6 worm cellular contexts compared by ENCODE assay signal in genomic region chrIII:6888999-6889824, ce11.
A peak's percentile ranks its signal among the peaks of the same experiment; 100 is the strongest.
TF ChIP-seq lines count a peak whose summit lies in the region.

brd-1 (minus strand) TSS chrIII:6889504.
K04C2.2 (plus strand) TSS chrIII:6889774.

TF ChIP-seq in whole organism, L1 larva, 84 proteins besides CTCF, POLR2A, EP300 and RAD21 (continues in another document):
- TF ChIP-seq unc-30 (tag; optimal IDR thresholded peaks at IDR 0.05; lab: Kevin White, UChicago) (no peak), skn-1 (tag; optimal IDR thresholded peaks at IDR 0.05; lab: Kevin White, UChicago) (peak; percentile 27), dpl-1 (GFP tag; optimal IDR thresholded peaks at IDR 0.05; lab: Kevin White, UChicago) (peak; percentile 53 to 83 (median 76)), nhr-47 (tag; optimal IDR thresholded peaks at IDR 0.05; lab: Kevin White, UChicago) (peak; percentile 8), lin-35 (GFP tag; optimal IDR thresholded peaks at IDR 0.05; lab: Kevin White, UChicago) (peak; percentile 57 to 87), ceh-90 (tag; optimal IDR thresholded peaks at IDR 0.05; lab: Kevin White, UChicago) (no peak), aha-1 (tag; optimal IDR thresholded peaks at IDR 0.05; lab: Kevin White, UChicago) (no peak), blmp-1 (tag; optimal IDR thresholded peaks at IDR 0.05; lab: Kevin White, UChicago) (peak; percentile 42), efl-1 (optimal IDR thresholded peaks at IDR 0.05; lab: Kevin White, UChicago) (peak in 1 of 2 experiments; percentile 74), efl-1 (GFP tag; optimal IDR thresholded peaks at IDR 0.05 in 1 of 2; lab: Kevin White, UChicago) (peak; percentile 80 to 97), swsn-7 (tag; optimal IDR thresholded peaks at IDR 0.05; lab: Kevin White, UChicago) (peak; percentile 6), F16B12.6 (tag; optimal IDR thresholded peaks at IDR 0.05; lab: Kevin White, UChicago) (peak; percentile 79), snu-23 (GFP tag; optimal IDR thresholded peaks at IDR 0.05; lab: Kevin White, UChicago) (peak; percentile 41), unc-130 (tag; optimal IDR thresholded peaks at IDR 0.05; lab: Kevin White, UChicago) (peak; percentile 1), nhr-20 (tag; optimal IDR thresholded peaks at IDR 0.05; lab: Kevin White, UChicago) (peak; percentile 11)

TF ChIP-seq in whole organism, L2 larva, 48 proteins besides CTCF, POLR2A, EP300 and RAD21:
- TF ChIP-seq nhr-23 (tag; optimal IDR thresholded peaks at IDR 0.05; lab: Kevin White, UChicago) (no peak), nhr-21 (tag; optimal IDR thresholded peaks at IDR 0.05; lab: Kevin White, UChicago) (no peak), ztf-4 (tag; optimal IDR thresholded peaks at IDR 0.05; lab: Kevin White, UChicago) (no peak), gmeb-1 (tag; optimal IDR thresholded peaks at IDR 0.05; lab: Kevin White, UChicago) (peak; percentile 55), F13H6.1 (tag; optimal IDR thresholded peaks at IDR 0.05; lab: Kevin White, UChicago) (no peak), nhr-237 (tag; optimal IDR thresholded peaks at IDR 0.05; lab: Kevin White, UChicago) (no peak), nhr-11 (tag; optimal IDR thresholded peaks at IDR 0.05; lab: Kevin White, UChicago) (no peak), zag-1 (tag; optimal IDR thresholded peaks at IDR 0.05; lab: Kevin White, UChicago) (no peak), lsy-2 (tag; optimal IDR thresholded peaks at IDR 0.05; lab: Kevin White, UChicago) (peak in 1 of 2 experiments; percentile 56), nhr-10 (tag; optimal IDR thresholded peaks at IDR 0.05; lab: Kevin White, UChicago) (no peak), unc-55 (GFP tag; optimal IDR thresholded peaks at IDR 0.05; lab: Kevin White, UChicago) (peak; percentile 30)

TF ChIP-seq in whole organism, L3 larva, 47 proteins besides CTCF, POLR2A, EP300 and RAD21:
- TF ChIP-seq nfya-1 (tag; optimal IDR thresholded peaks at IDR 0.05; lab: Kevin White, UChicago; ENCODE audit: insufficient read depth) (peak; percentile 18), lin-15B (tag; optimal IDR thresholded peaks at IDR 0.05; lab: Kevin White, UChicago) (no peak), hmg-11 (tag; optimal IDR thresholded peaks at IDR 0.05; lab: Kevin White, UChicago) (peak; percentile 21), nhr-23 (tag; optimal IDR thresholded peaks at IDR 0.05; lab: Kevin White, UChicago) (peak; percentile 11), pha-4 (tag; optimal IDR thresholded peaks at IDR 0.05; lab: Kevin White, UChicago) (peak; percentile 35), pqm-1 (tag; optimal IDR thresholded peaks at IDR 0.05; lab: Kevin White, UChicago) (no peak)

TF ChIP-seq in whole organism, L4 larva, 104 proteins besides CTCF, POLR2A, EP300 and RAD21 (continues in another document):
- TF ChIP-seq nhr-6 (tag; optimal IDR thresholded peaks at IDR 0.05; lab: Kevin White, UChicago) (no peak), F10B5.3 (tag; optimal IDR thresholded peaks at IDR 0.05; lab: Kevin White, UChicago) (no peak), ceh-28 (tag; optimal IDR thresholded peaks at IDR 0.05; lab: Kevin White, UChicago) (no peak), mxl-2 (GFP tag; conservative IDR thresholded peaks at IDR 0.05; lab: Robert Waterston, UW) (no peak), hlh-30 (tag; optimal IDR thresholded peaks at IDR 0.05; lab: Kevin White, UChicago; ENCODE audit: insufficient read depth) (no peak), aha-1 (tag; lab: Kevin White, UChicago) (peak; percentile 95), unc-39 (tag; optimal IDR thresholded peaks at IDR 0.05; lab: Kevin White, UChicago) (no peak), madf-5 (GFP tag; IDR thresholded peaks at IDR 0.05; lab: Robert Waterston, UW) (no peak), sdz-12 (GFP tag; optimal IDR thresholded peaks at IDR 0.05; lab: Kevin White, UChicago) (no peak), fos-1 (tag; optimal IDR thresholded peaks at IDR 0.05; lab: Kevin White, UChicago) (no peak), lsy-2 (tag; optimal IDR thresholded peaks at IDR 0.05; lab: Kevin White, UChicago) (peak in 1 of 2 experiments; percentile 28), F44E2.7 (GFP tag; IDR thresholded peaks at IDR 0.05; lab: Robert Waterston, UW) (no peak), F26F4.8 (GFP tag; conservative IDR thresholded peaks at IDR 0.05; lab: Robert Waterston, UW) (no peak), nhr-111 (GFP tag; optimal IDR thresholded peaks at IDR 0.05; lab: Kevin White, UChicago) (no peak), daf-16 (GFP tag; optimal IDR thresholded peaks at IDR 0.05; lab: Kevin White, UChicago) (no peak), daf-16 (tag; optimal IDR thresholded peaks at IDR 0.05; lab: Kevin White, UChicago) (no peak), nhr-25 (tag; optimal IDR thresholded peaks at IDR 0.05; lab: Kevin White, UChicago; ENCODE audit: borderline replicate concordance, insufficient read depth) (no peak), Y48G9A.11 (GFP tag; IDR thresholded peaks at IDR 0.05; lab: Robert Waterston, UW) (no peak), dpl-1 (GFP tag; optimal IDR thresholded peaks at IDR 0.05; lab: Kevin White, UChicago) (peak; percentile 68), ctbp-1 (GFP tag; IDR thresholded peaks at IDR 0.05; lab: Robert Waterston, UW) (no peak), mes-2 (tag; optimal IDR thresholded peaks at IDR 0.05; lab: Kevin White, UChicago; ENCODE audit: poor library complexity, severe bottlenecking) (peak; percentile 45)

TF ChIP-seq in whole organism, mixed stage, embryonic, 35 proteins besides CTCF, POLR2A, EP300 and RAD21:
- TF ChIP-seq nhr-12 (tag; optimal IDR thresholded peaks at IDR 0.05; lab: Kevin White, UChicago) (no peak), ces-1 (GFP tag; optimal IDR thresholded peaks at IDR 0.05; lab: Kevin White, UChicago) (peak; percentile 48)

TF ChIP-seq in whole organism, young adult, 124 proteins besides CTCF, POLR2A, EP300 and RAD21:
- TF ChIP-seq akir-1 (GFP tag; optimal IDR thresholded peaks at IDR 0.05; lab: Kevin White, UChicago), result no peak
- no peak for TF ChIP-seq sea-2 (GFP tag; IDR thresholded peaks at IDR 0.05; lab: Robert Waterston, UW)
- TF ChIP-seq hmg-20 (GFP tag; IDR thresholded peaks at IDR 0.05; lab: Robert Waterston, UW), result no peak
- TF ChIP-seq lin-26 (GFP tag; IDR thresholded peaks at IDR 0.05; lab: Robert Waterston, UW), result 0 out of 2 replicates have a peak, but pooled peaks have one; percentile 27
- no peak for TF ChIP-seq madf-10 (tag; optimal IDR thresholded peaks at IDR 0.05; lab: Kevin White, UChicago)
- TF ChIP-seq nhr-27 (tag; optimal IDR thresholded peaks at IDR 0.05; lab: Kevin White, UChicago), result no peak
- TF ChIP-seq lin-35 (GFP tag; optimal IDR thresholded peaks at IDR 0.05; lab: Kevin White, UChicago), result no peak
- TF ChIP-seq dpl-1 (GFP tag; optimal IDR thresholded peaks at IDR 0.05; lab: Kevin White, UChicago), result peak; percentile 23
